Fruit fly (Drosophila melanogaster) S2 (cell line): ENCODE results near the gene CG12379.

Experiments used
- CG8478 ChIP-seq: fragments of >200 bp; optimal IDR thresholded peaks from 2 replicates; lab custom pipeline; 2018
- CTCF ChIP-seq, 2 experiments: fragments of >200 bp; optimal IDR thresholded peaks; 2 replicates each; lab custom pipeline; 2018

Gene CG12379

dm6 chrX:15733995-15734394, at the start of gene CG12379, which contains the start of gene MagR:
Gene CG12379, minus strand, starts transcription at chrX:15733996.
Gene MagR, plus strand, starts transcription at chrX:15734270.
- TF ChIP-seq CG8478 (no peak), CTCF (optimal IDR thresholded peaks at IDR 0.05; lab: Kevin White, UChicago) (no peak)

dm6 chrX:15778846-15779245, 45.0 kb upstream of the CG12379 start, which contains the start of gene CG43673:
Gene CG43673, plus strand, starts transcription at chrX:15779146.
- no peak for TF ChIP-seq CTCF (optimal IDR thresholded peaks at IDR 0.05; lab: Kevin White, UChicago)
- TF ChIP-seq CG8478: no peak

- TF ChIP-seq CTCF (optimal IDR thresholded peaks at IDR 0.05; lab: Kevin White, UChicago) (no peak), CG8478 (no peak)
Observed at dm6 chrX:15772663-15773062, 38.9 kb upstream of the CG12379 start, which contains the start of gene CG43672. Gene CG43672, plus strand, starts transcription at chrX:15772963.

- TF ChIP-seq CTCF (optimal IDR thresholded peaks at IDR 0.05; lab: Kevin White, UChicago) (no peak), CG8478 (no peak)
Observed at dm6 chrX:15769457-15769856, 35.7 kb upstream of the CG12379 start, which contains the start of gene CG33172. Gene CG33172, plus strand, starts transcription at chrX:15769664.

- no peak for TF ChIP-seq CG8478
- no peak for TF ChIP-seq CTCF (optimal IDR thresholded peaks at IDR 0.05; lab: Kevin White, UChicago)
Observed at dm6 chrX:15766395-15766866, 32.6 kb upstream of the CG12379 start, which contains the start of gene CG8952. Gene CG8952, minus strand, starts transcription at chrX:15766445.

dm6 chrX:15762723-15763122, 28.9 kb upstream of the CG12379 start, which contains the start of gene Polr3A:
Gene Polr3A, plus strand, starts transcription at chrX:15762956.
- TF ChIP-seq CTCF (optimal IDR thresholded peaks at IDR 0.05; lab: Kevin White, UChicago) (no peak), CG8478 (no peak)

- no peak for TF ChIP-seq CG8478
Observed at dm6 chrX:15761298-15761640, 27.5 kb upstream of the CG12379 start.

dm6 chrX:15760447-15761297, 26.9 kb upstream of the CG12379 start, which contains the start of the genes Graf and mRpL3:
Gene Graf, minus strand, starts transcription at chrX:15760733.
Gene mRpL3, plus strand, starts transcription at chrX:15761248.
- TF ChIP-seq CTCF (optimal IDR thresholded peaks at IDR 0.05; lab: Kevin White, UChicago) (peak in 1 of 2 experiments; percentile 21), CG8478 (no peak)

dm6 chrX:15759752-15760446, 26.1 kb upstream of the CG12379 start:
- no peak for TF ChIP-seq CG8478
- TF ChIP-seq CTCF (optimal IDR thresholded peaks at IDR 0.05; lab: Kevin White, UChicago): no peak

- TF ChIP-seq CTCF (optimal IDR thresholded peaks at IDR 0.05; lab: Kevin White, UChicago) (no peak), CG8478 (no peak)
Observed at dm6 chrX:15758692-15759240, 25.0 kb upstream of the CG12379 start.

dm6 chrX:15756018-15756417, 22.2 kb upstream of the CG12379 start, which contains the start of gene CG8260:
Gene CG8260, plus strand, starts transcription at chrX:15756318.
- TF ChIP-seq CTCF (optimal IDR thresholded peaks at IDR 0.05; lab: Kevin White, UChicago) (no peak), CG8478 (no peak)

dm6 chrX:15748945-15749344, 15.1 kb upstream of the CG12379 start, which contains the start of gene Mvd:
Gene Mvd, plus strand, starts transcription at chrX:15749166.
- TF ChIP-seq CTCF (optimal IDR thresholded peaks at IDR 0.05; lab: Kevin White, UChicago) (peak in 1 of 2 experiments; percentile 45), CG8478 (no peak)

- TF ChIP-seq CTCF (optimal IDR thresholded peaks at IDR 0.05; lab: Kevin White, UChicago): no peak
- TF ChIP-seq CG8478: no peak
Observed at dm6 chrX:15746682-15747196, 12.9 kb upstream of the CG12379 start.

dm6 chrX:15745905-15746681, 12.3 kb upstream of the CG12379 start, which contains the start of the genes CG8944 and CCT6:
Gene CG8944, minus strand, starts transcription at chrX:15746231.
Gene CCT6, plus strand, starts transcription at chrX:15746648.
- TF ChIP-seq CTCF (optimal IDR thresholded peaks at IDR 0.05; lab: Kevin White, UChicago): no peak
- no peak for TF ChIP-seq CG8478
